Worm (Caenorhabditis elegans): ENCODE measurements around the gene Y55F3BL.6.

ce11 chrIV:796521-797073 is 10.3 kb downstream of the Y55F3BL.6 start, which contains the start of the genes F56B3.11 and ech-5:
- TF ChIP-seq nhr-12 (tag; optimal IDR thresholded peaks at IDR 0.05): no peak
- TF ChIP-seq nhr-28 (tag; optimal IDR thresholded peaks at IDR 0.05): no peak
- TF ChIP-seq ztf-11 (tag; optimal IDR thresholded peaks at IDR 0.05): no peak
- TF ChIP-seq egl-27 (tag; optimal IDR thresholded peaks at IDR 0.05): no peak
- no peak for TF ChIP-seq ceh-9 (tag; optimal IDR thresholded peaks at IDR 0.05)
- TF ChIP-seq aly-2 (tag; optimal IDR thresholded peaks at IDR 0.05): no peak
